Worm (Caenorhabditis elegans) whole organism, early embryonic: ENCODE measurements around the gene ZK177.12.

Experiments used
- F13C5.2 ChIP-seq: sonication (generic microtip); optimal IDR thresholded peaks from 2 replicates; lab custom pipeline; 2017; ENCODE audit warnings: mild to moderate bottlenecking, missing genetic modification characterization, inconsistent platforms, missing compliant biosample characterization
- ama-1 ChIP-seq: fragments of 150-350 bp; optimal IDR thresholded peaks from 2 replicates; lab custom pipeline; 2014
- ceh-13 ChIP-seq: fragments of 200-800 bp; sonication (Bioruptor generic); optimal IDR thresholded peaks from 2 replicates; lab custom pipeline; 2018; ENCODE audit warnings: mild to moderate bottlenecking, missing genetic modification characterization, missing compliant biosample characterization
- flt-1 ChIP-seq: fragments of 200-800 bp; sonication (Bioruptor generic); IDR thresholded peaks from 2 replicates; pipeline ENCODE4 v1.3.6; 2022; ENCODE audit warnings: missing genetic modification characterization, missing compliant biosample characterization
- hmbx-1 ChIP-seq: sonication (generic microtip); optimal IDR thresholded peaks from 2 replicates; lab custom pipeline; 2016; ENCODE audit warnings: mild to moderate bottlenecking, missing genetic modification characterization, missing compliant biosample characterization
- hmg-4 ChIP-seq: fragments of 200-800 bp; sonication (Bioruptor generic); optimal IDR thresholded peaks from 2 replicates; lab custom pipeline; 2018; ENCODE audit warnings: mild to moderate bottlenecking, missing genetic modification characterization, missing compliant biosample characterization
- scrt-1 ChIP-seq: fragments of 200-800 bp; sonication (Bioruptor generic); IDR thresholded peaks from 2 replicates; pipeline ENCODE4 v1.3.6; 2022; ENCODE audit warnings: missing genetic modification characterization, missing compliant biosample characterization
- tbx-37 ChIP-seq: fragments of 200-800 bp; sonication (Bioruptor generic); conservative IDR thresholded peaks from 2 replicates; pipeline ENCODE4 v1.3.6; 2022; ENCODE audit warnings: missing genetic modification reagents, missing genetic modification characterization, missing compliant biosample characterization

- TF ChIP-seq hmg-4 (GFP tag; lab: Kevin White, UChicago) = no peak
- no peak for TF ChIP-seq hmbx-1
- no peak for TF ChIP-seq flt-1 (GFP tag; lab: Robert Waterston, UW)
- no peak for TF ChIP-seq ama-1 (lab: Kevin White, UChicago)
- no peak for TF ChIP-seq F13C5.2 (tag; lab: Kevin White, UChicago)
- no peak for TF ChIP-seq tbx-37 (GFP tag; lab: Robert Waterston, UW)
- no peak for TF ChIP-seq scrt-1 (GFP tag; lab: Robert Waterston, UW)
- TF ChIP-seq ceh-13 (GFP tag; lab: Kevin White, UChicago) = no peak
Observed at ce11 chrII:5500470-5500869, 21.0 kb upstream of the ZK177.12 start, which contains the start of gene fzy-1.
